Worm (Caenorhabditis elegans) whole organism, L2 larva: ENCODE data around the gene drr-1.
A peak's percentile ranks its signal among the peaks of the same experiment; 100 is the strongest.

ENCODE experiments used
- C34F6.9 ChIP-seq: fragments of 150-350 bp; optimal IDR thresholded peaks from 2 replicates; lab custom pipeline; 2014; ENCODE audit warnings: missing biosample characterization, missing genetic modification characterization
- F13H6.1 ChIP-seq: sonication (generic microtip); optimal IDR thresholded peaks from 2 replicates; lab custom pipeline; 2016; ENCODE audit warnings: missing genetic modification characterization, missing compliant biosample characterization
- Y55F3AM.14 ChIP-seq: fragments of 200-800 bp; sonication (Bioruptor generic); optimal IDR thresholded peaks from 2 replicates; lab custom pipeline; 2018; ENCODE audit warnings: mild to moderate bottlenecking, missing genetic modification characterization, missing compliant biosample characterization
- ZK546.5 ChIP-seq: sonication (generic microtip); optimal IDR thresholded peaks from 2 replicates; lab custom pipeline; 2017; ENCODE audit warnings: missing biosample characterization, missing genetic modification characterization
- alr-1 ChIP-seq: fragments of 150-350 bp; optimal IDR thresholded peaks from 2 replicates; lab custom pipeline; 2014; ENCODE audit warnings: missing biosample characterization, missing genetic modification characterization
- aly-2 ChIP-seq: fragments of 150-350 bp; optimal IDR thresholded peaks from 2 replicates; lab custom pipeline; 2014; ENCODE audit warnings: missing biosample characterization, missing genetic modification characterization
- ama-1 ChIP-seq: fragments of 150-350 bp; optimal IDR thresholded peaks from 2 replicates; lab custom pipeline; 2018; ENCODE audit warnings: inconsistent platforms
- blmp-1 ChIP-seq: sonication (generic microtip); optimal IDR thresholded peaks from 2 replicates; lab custom pipeline; 2017; ENCODE audit warnings: missing genetic modification characterization, mild to moderate bottlenecking, missing compliant biosample characterization, antibody characterized with exemption, moderate library complexity; ENCODE audit not compliant: insufficient read depth
- ceh-82 ChIP-seq: fragments of 150-350 bp; optimal IDR thresholded peaks from 2 replicates; lab custom pipeline; 2014; ENCODE audit warnings: missing biosample characterization, missing genetic modification characterization
- crh-2 ChIP-seq: sonication (generic microtip); optimal IDR thresholded peaks from 2 replicates; lab custom pipeline; 2017; ENCODE audit warnings: missing biosample characterization, missing genetic modification characterization
- dmd-4 ChIP-seq: sonication (generic microtip); optimal IDR thresholded peaks from 2 replicates; lab custom pipeline; 2017; ENCODE audit warnings: missing biosample characterization, missing genetic modification characterization
- egl-27 ChIP-seq: sonication (generic microtip); optimal IDR thresholded peaks from 3 replicates; lab custom pipeline; 2017; ENCODE audit warnings: missing biosample characterization, missing genetic modification reagents, missing genetic modification characterization
- fos-1 ChIP-seq: fragments of 150-350 bp; optimal IDR thresholded peaks from 2 replicates; lab custom pipeline; 2014; ENCODE audit warnings: missing biosample characterization, missing genetic modification characterization
- gmeb-1 ChIP-seq: fragments of 150-350 bp; optimal IDR thresholded peaks from 2 replicates; lab custom pipeline; 2014; ENCODE audit warnings: missing biosample characterization, missing genetic modification characterization
- lin-13 ChIP-seq: fragments of 150-350 bp; optimal IDR thresholded peaks from 2 replicates; lab custom pipeline; 2014; ENCODE audit warnings: missing biosample characterization, missing genetic modification reagents, missing genetic modification characterization
- lin-39 ChIP-seq: fragments of 150-350 bp; optimal IDR thresholded peaks from 2 replicates; lab custom pipeline; 2014; ENCODE audit warnings: missing biosample characterization, missing genetic modification reagents, missing genetic modification characterization
- lsy-2 ChIP-seq, 2 experiments: fragments of 150-350 bp in 1 of 2; sonication (generic microtip) in 1 of 2; optimal IDR thresholded peaks; 2 replicates each; lab custom pipeline; 2014 to 2017; ENCODE audit warnings: missing biosample characterization in 2 of 2, missing genetic modification characterization in 2 of 2
- mab-5 ChIP-seq: fragments of 150-350 bp; optimal IDR thresholded peaks from 2 replicates; lab custom pipeline; 2014; ENCODE audit warnings: missing biosample characterization, missing genetic modification characterization
- mbf-1 ChIP-seq: sonication (generic microtip); optimal IDR thresholded peaks from 2 replicates; lab custom pipeline; 2017; ENCODE audit warnings: missing biosample characterization, missing genetic modification characterization
- mdl-1 ChIP-seq, 2 experiments: fragments of 150-350 bp in 1 of 2; sonication (generic microtip) in 1 of 2; optimal IDR thresholded peaks; 2 replicates each; lab custom pipeline; 2017; ENCODE audit warnings: missing biosample characterization in 2 of 2, missing genetic modification characterization in 2 of 2
- nhr-10 ChIP-seq: sonication (generic microtip); optimal IDR thresholded peaks from 2 replicates; lab custom pipeline; 2017; ENCODE audit warnings: missing biosample characterization, missing genetic modification characterization
- nhr-11 ChIP-seq: fragments of 150-350 bp; optimal IDR thresholded peaks from 2 replicates; lab custom pipeline; 2014; ENCODE audit warnings: missing biosample characterization, missing genetic modification characterization
- nhr-12 ChIP-seq: fragments of 150-350 bp; optimal IDR thresholded peaks from 2 replicates; lab custom pipeline; 2014; ENCODE audit warnings: missing biosample characterization, missing genetic modification characterization
- nhr-129 ChIP-seq: fragments of 150-350 bp; optimal IDR thresholded peaks from 2 replicates; lab custom pipeline; 2014; ENCODE audit warnings: missing biosample characterization, missing genetic modification characterization
- nhr-21 ChIP-seq: fragments of 150-350 bp; optimal IDR thresholded peaks from 2 replicates; lab custom pipeline; 2014; ENCODE audit warnings: missing biosample characterization, missing genetic modification characterization
- nhr-23 ChIP-seq: fragments of 150-350 bp; optimal IDR thresholded peaks from 2 replicates; lab custom pipeline; 2014; ENCODE audit warnings: missing biosample characterization, missing genetic modification reagents, missing genetic modification characterization
- nhr-237 ChIP-seq: fragments of 150-350 bp; optimal IDR thresholded peaks from 2 replicates; lab custom pipeline; 2014; ENCODE audit warnings: missing biosample characterization, missing genetic modification characterization
- nhr-25 ChIP-seq: fragments of 150-350 bp; sonication (generic microtip); optimal IDR thresholded peaks from 3 replicates; lab custom pipeline; 2014; ENCODE audit warnings: missing biosample characterization, missing genetic modification characterization
- nhr-6 ChIP-seq: fragments of 150-350 bp; optimal IDR thresholded peaks from 2 replicates; lab custom pipeline; 2014; ENCODE audit warnings: missing biosample characterization, missing genetic modification characterization
- nhr-77 ChIP-seq: fragments of 150-350 bp; optimal IDR thresholded peaks from 2 replicates; lab custom pipeline; 2014; ENCODE audit warnings: missing biosample characterization, missing genetic modification characterization
- peb-1 ChIP-seq: fragments of 150-350 bp; optimal IDR thresholded peaks from 2 replicates; lab custom pipeline; 2014; ENCODE audit warnings: missing biosample characterization, missing genetic modification characterization
- sem-4 ChIP-seq: fragments of 150-350 bp; optimal IDR thresholded peaks from 2 replicates; lab custom pipeline; 2014; ENCODE audit warnings: missing biosample characterization, missing genetic modification reagents, missing genetic modification characterization
- skn-1 ChIP-seq: sonication (generic microtip); optimal IDR thresholded peaks from 2 replicates; lab custom pipeline; 2017; ENCODE audit warnings: missing biosample characterization, missing genetic modification characterization
- sma-3 ChIP-seq: sonication (generic microtip); optimal IDR thresholded peaks from 2 replicates; lab custom pipeline; 2016; ENCODE audit warnings: missing genetic modification reagents, missing genetic modification characterization, missing compliant biosample characterization
- sma-9 ChIP-seq, 2 experiments: fragments of 150-350 bp in 1 of 2; sonication (generic microtip) in 1 of 2; optimal IDR thresholded peaks; 2 replicates each; lab custom pipeline; 2014 to 2016; ENCODE audit warnings: missing genetic modification characterization in 2 of 2, mild to moderate bottlenecking in 1 of 2, missing biosample characterization in 1 of 2, missing compliant biosample characterization in 1 of 2, missing genetic modification reagents in 1 of 2, moderate library complexity in 1 of 2
- snpc-4 ChIP-seq: fragments of 150-350 bp; optimal IDR thresholded peaks from 2 replicates; lab custom pipeline; 2014; ENCODE audit warnings: missing biosample characterization, missing genetic modification characterization
- unc-55 ChIP-seq: fragments of 150-350 bp; sonication (generic microtip); optimal IDR thresholded peaks from 3 replicates; lab custom pipeline; 2014; ENCODE audit warnings: missing biosample characterization, missing genetic modification reagents, missing genetic modification characterization
- unc-62 ChIP-seq: fragments of 150-350 bp; optimal IDR thresholded peaks from 2 replicates; lab custom pipeline; 2014; ENCODE audit warnings: missing biosample characterization, missing genetic modification reagents, missing genetic modification characterization
- zag-1 ChIP-seq: fragments of 150-350 bp; optimal IDR thresholded peaks from 2 replicates; lab custom pipeline; 2014; ENCODE audit warnings: missing biosample characterization, missing genetic modification characterization
- ztf-11 ChIP-seq: sonication (generic microtip); optimal IDR thresholded peaks from 2 replicates; lab custom pipeline; 2017; ENCODE audit warnings: missing biosample characterization, missing genetic modification characterization
- ztf-4 ChIP-seq: fragments of 150-350 bp; optimal IDR thresholded peaks from 2 replicates; lab custom pipeline; 2014; ENCODE audit warnings: missing biosample characterization, missing genetic modification characterization

Gene drr-1

ce11 chrII:13460592-13461395 lies 34.9 kb downstream of the drr-1 start, which contains the start of gene pqn-27:
TSS of gene pqn-27 (minus strand) at chrII:13460642.
- TF ChIP-seq C34F6.9 (peak; percentile 57), Y55F3AM.14 (peak; percentile 80), nhr-21 (tag; lab: Kevin White, UChicago) (peak; percentile 89), unc-55 (GFP tag; lab: Kevin White, UChicago) (peak; percentile 42), sma-3 (GFP tag; lab: Kevin White, UChicago) (peak; percentile 85), unc-62 (GFP tag; lab: Kevin White, UChicago) (peak; percentile 32), ztf-4 (tag; lab: Kevin White, UChicago) (peak; percentile 91), lsy-2 (tag; optimal IDR thresholded peaks at IDR 0.05; lab: Kevin White, UChicago) (peak; percentile 58 to 83), snpc-4 (tag; lab: Kevin White, UChicago) (no peak), egl-27 (tag; lab: Kevin White, UChicago) (no peak), F13H6.1 (tag; lab: Kevin White, UChicago) (peak; percentile 75), ceh-82 (no peak), fos-1 (tag; lab: Kevin White, UChicago) (peak; percentile 28), lin-13 (GFP tag; lab: Kevin White, UChicago) (peak; percentile 77), nhr-129 (peak; percentile 60), nhr-12 (tag; lab: Kevin White, UChicago) (peak; percentile 12), sem-4 (tag; lab: Kevin White, UChicago) (peak; percentile 59), nhr-6 (tag; lab: Kevin White, UChicago) (peak; percentile 84), ama-1 (peak; percentile 96), crh-2 (peak; percentile 89), peb-1 (tag; lab: Kevin White, UChicago) (no peak), ZK546.5 (tag; lab: Kevin White, UChicago) (no peak), sma-9 (GFP tag; optimal IDR thresholded peaks at IDR 0.05; lab: Kevin White, UChicago) (peak; percentile 75), sma-9 (tag; optimal IDR thresholded peaks at IDR 0.05; lab: Kevin White, UChicago) (no peak), skn-1 (tag; lab: Kevin White, UChicago) (peak; percentile 70), blmp-1 (tag; lab: Kevin White, UChicago) (peak; percentile 60), ztf-11 (no peak), nhr-23 (tag; lab: Kevin White, UChicago) (no peak), mbf-1 (tag; lab: Kevin White, UChicago) (no peak), aly-2 (tag; lab: Kevin White, UChicago) (no peak), nhr-25 (tag; lab: Kevin White, UChicago) (peak; percentile 89), gmeb-1 (tag; lab: Kevin White, UChicago) (peak; percentile 69)

- no peak for TF ChIP-seq nhr-12 (tag; lab: Kevin White, UChicago)
- peak; percentile 20 for TF ChIP-seq F13H6.1 (tag; lab: Kevin White, UChicago)
- TF ChIP-seq C34F6.9: peak; percentile 48
- TF ChIP-seq dmd-4 (tag; lab: Kevin White, UChicago): no peak
- TF ChIP-seq mab-5 (tag; lab: Kevin White, UChicago): no peak
- peak; percentile 24 for TF ChIP-seq sma-9 (GFP tag; optimal IDR thresholded peaks at IDR 0.05; lab: Kevin White, UChicago)
- TF ChIP-seq sma-9 (tag; optimal IDR thresholded peaks at IDR 0.05; lab: Kevin White, UChicago): no peak
- TF ChIP-seq nhr-6 (tag; lab: Kevin White, UChicago): no peak
- TF ChIP-seq skn-1 (tag; lab: Kevin White, UChicago): no peak
- peak; percentile 5 for TF ChIP-seq crh-2
- peak; percentile 22 for TF ChIP-seq fos-1 (tag; lab: Kevin White, UChicago)
- TF ChIP-seq nhr-129: peak; percentile 27
- TF ChIP-seq unc-55 (GFP tag; lab: Kevin White, UChicago): peak; percentile 29
- peak; percentile 58 for TF ChIP-seq snpc-4 (tag; lab: Kevin White, UChicago)
- no peak for TF ChIP-seq nhr-237
Measured at ce11 chrII:13456622-13457021, 39.1 kb downstream of the drr-1 start.

- TF ChIP-seq unc-62 (GFP tag; lab: Kevin White, UChicago) (no peak), peb-1 (tag; lab: Kevin White, UChicago) (no peak)
Measured at ce11 chrII:13454839-13455238, 40.9 kb downstream of the drr-1 start.

DNA sequence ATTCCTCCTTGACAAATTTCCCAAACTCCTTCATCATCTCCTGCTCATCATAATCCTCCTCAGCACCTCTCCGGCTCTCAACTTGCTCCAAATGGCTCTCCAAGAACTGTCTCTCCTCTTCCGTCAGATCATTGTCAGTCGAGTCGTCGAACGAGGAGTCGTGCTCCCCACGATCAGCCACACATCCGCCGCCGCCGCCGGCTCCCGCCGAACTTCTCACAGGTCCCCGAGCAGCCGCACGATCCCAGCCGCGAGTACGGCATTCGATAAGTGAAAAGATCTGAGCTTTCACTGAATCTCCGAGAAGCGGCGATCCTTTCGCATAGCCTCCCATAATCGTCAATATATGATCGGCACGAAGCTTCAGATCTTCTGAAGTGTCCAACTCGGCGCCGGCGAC lies 44.4 kb downstream of the drr-1 start:
- TF ChIP-seq dmd-4 (tag; lab: Kevin White, UChicago): no peak
- TF ChIP-seq Y55F3AM.14: no peak
- TF ChIP-seq ama-1: no peak
- no peak for TF ChIP-seq nhr-77
- TF ChIP-seq ceh-82: no peak
- no peak for TF ChIP-seq lin-39 (tag; lab: Kevin White, UChicago)
- no peak for TF ChIP-seq mdl-1 (tag; optimal IDR thresholded peaks at IDR 0.05; lab: Kevin White, UChicago)
- no peak for TF ChIP-seq aly-2 (tag; lab: Kevin White, UChicago)
- TF ChIP-seq alr-1: no peak
- no peak for TF ChIP-seq ztf-4 (tag; lab: Kevin White, UChicago)
- no peak for TF ChIP-seq zag-1
- TF ChIP-seq fos-1 (tag; lab: Kevin White, UChicago): no peak
- no peak for TF ChIP-seq C34F6.9
- no peak for TF ChIP-seq ZK546.5 (tag; lab: Kevin White, UChicago)
- TF ChIP-seq nhr-10: no peak
- no peak for TF ChIP-seq nhr-11
